Worm (Caenorhabditis elegans) whole organism, L1 larva: ENCODE measurements around the gene rpl-21.

ENCODE experiments used
- C04F5.9 ChIP-seq: sonication (generic microtip); optimal IDR thresholded peaks from 2 replicates; lab custom pipeline; 2016; ENCODE audit warnings: missing genetic modification characterization, missing compliant biosample characterization
- C16A3.4 ChIP-seq: fragments of 150-350 bp; optimal IDR thresholded peaks from 2 replicates; lab custom pipeline; 2014; ENCODE audit warnings: missing biosample characterization, missing genetic modification characterization
- C34B4.2 ChIP-seq: sonication (generic microtip); optimal IDR thresholded peaks from 2 replicates; lab custom pipeline; 2017; ENCODE audit warnings: mild to moderate bottlenecking, missing genetic modification characterization, missing compliant biosample characterization
- Y116A8C.19 ChIP-seq: sonication (generic microtip); optimal IDR thresholded peaks from 2 replicates; lab custom pipeline; 2016; ENCODE audit warnings: missing compliant biosample characterization, missing genetic modification characterization, borderline replicate concordance
- aha-1 ChIP-seq: fragments of 150-350 bp; optimal IDR thresholded peaks from 2 replicates; lab custom pipeline; 2014; ENCODE audit warnings: missing biosample characterization, missing genetic modification characterization
- aly-2 ChIP-seq: fragments of 150-350 bp; optimal IDR thresholded peaks from 2 replicates; lab custom pipeline; 2014; ENCODE audit warnings: missing biosample characterization, missing genetic modification characterization
- ama-1 ChIP-seq: fragments of 150-350 bp; optimal IDR thresholded peaks from 2 replicates; lab custom pipeline; 2014
- blmp-1 ChIP-seq: fragments of 150-350 bp; optimal IDR thresholded peaks from 2 replicates; lab custom pipeline; 2014; ENCODE audit warnings: missing biosample characterization, missing genetic modification characterization
- ceh-82 ChIP-seq, 3 experiments: fragments of 150-350 bp in 1 of 3; sonication (generic microtip) in 2 of 3; optimal IDR thresholded peaks; 2 replicates each; lab custom pipeline; 2014 to 2017; ENCODE audit warnings: missing biosample characterization in 3 of 3, missing genetic modification characterization in 3 of 3
- ceh-88 ChIP-seq: fragments of 200-800 bp; sonication (Bioruptor generic); IDR thresholded peaks from 2 replicates; pipeline ENCODE4 v1.3.6; 2022; ENCODE audit warnings: missing genetic modification characterization, missing compliant biosample characterization
- ces-1 ChIP-seq: fragments of 150-350 bp; optimal IDR thresholded peaks from 2 replicates; lab custom pipeline; 2014; ENCODE audit warnings: missing biosample characterization, missing genetic modification reagents, missing genetic modification characterization
- dsc-1 ChIP-seq: sonication (generic microtip); optimal IDR thresholded peaks from 2 replicates; lab custom pipeline; 2016; ENCODE audit warnings: mild to moderate bottlenecking, missing genetic modification characterization, missing compliant biosample characterization
- efl-1 ChIP-seq, 4 experiments: fragments of 150-350 bp; optimal IDR thresholded peaks in 3 of 4; peaks in 1 of 4; 1 replicate in 1 of 4; 2 replicates in 3 of 4; lab custom pipeline; 2014; ENCODE audit warnings: missing biosample characterization in 2 of 4, missing genetic modification characterization in 2 of 4, missing genetic modification reagents in 2 of 4
- efl-3 ChIP-seq: fragments of 200-800 bp; sonication (Bioruptor generic); optimal IDR thresholded peaks from 2 replicates; lab custom pipeline; 2018; ENCODE audit warnings: mild to moderate bottlenecking, missing genetic modification characterization, missing compliant biosample characterization
- egl-27 ChIP-seq, 2 experiments: fragments of 150-350 bp in 1 of 2; sonication (generic microtip); optimal IDR thresholded peaks; 3 replicates each; lab custom pipeline; 2017 to 2018; ENCODE audit warnings: missing biosample characterization in 2 of 2, missing genetic modification characterization in 2 of 2, missing genetic modification reagents in 2 of 2
- elt-3 ChIP-seq, 6 experiments: fragments of 150-350 bp in 1 of 6; sonication (generic microtip); optimal IDR thresholded peaks; 2 replicates each; lab custom pipeline; 2017 to 2018; ENCODE audit warnings: missing biosample characterization in 6 of 6, missing genetic modification characterization in 6 of 6, inconsistent platforms in 1 of 6
- fkh-8 ChIP-seq: sonication (generic microtip); optimal IDR thresholded peaks from 2 replicates; lab custom pipeline; 2016; ENCODE audit warnings: mild to moderate bottlenecking, missing genetic modification characterization, missing compliant biosample characterization
- fos-1 ChIP-seq: fragments of 150-350 bp; optimal IDR thresholded peaks from 2 replicates; lab custom pipeline; 2014; ENCODE audit warnings: missing biosample characterization, missing genetic modification characterization
- grh-1 ChIP-seq: fragments of 200-800 bp; sonication (Bioruptor generic); IDR thresholded peaks from 2 replicates; pipeline ENCODE4 v1.3.6; 2022; ENCODE audit warnings: missing genetic modification reagents, missing genetic modification characterization, missing compliant biosample characterization
- hlh-17 ChIP-seq: fragments of 200-800 bp; sonication (Bioruptor generic); optimal IDR thresholded peaks from 2 replicates; lab custom pipeline; 2018; ENCODE audit warnings: missing genetic modification characterization, mild to moderate bottlenecking, missing compliant biosample characterization, moderate library complexity, borderline replicate concordance
- hlh-4 ChIP-seq: sonication (generic microtip); optimal IDR thresholded peaks from 2 replicates; lab custom pipeline; 2016; ENCODE audit warnings: mild to moderate bottlenecking, missing genetic modification characterization, missing compliant biosample characterization
- hpl-2 ChIP-seq: fragments of 150-350 bp; optimal IDR thresholded peaks from 2 replicates; lab custom pipeline; 2014; ENCODE audit warnings: missing biosample characterization, missing genetic modification reagents, missing genetic modification characterization
- irx-1 ChIP-seq: sonication (generic microtip); optimal IDR thresholded peaks from 2 replicates; lab custom pipeline; 2016; ENCODE audit warnings: missing genetic modification characterization, missing compliant biosample characterization
- isw-1 ChIP-seq: fragments of 200-800 bp; sonication (Bioruptor generic); IDR thresholded peaks from 2 replicates; pipeline ENCODE4 v1.3.6; 2022; ENCODE audit warnings: missing genetic modification characterization, missing compliant biosample characterization
- lin-14 ChIP-seq: fragments of 200-800 bp; sonication (Bioruptor generic); optimal IDR thresholded peaks from 2 replicates; lab custom pipeline; 2018; ENCODE audit warnings: mild to moderate bottlenecking, missing genetic modification characterization, moderate library complexity, missing compliant biosample characterization
- lin-15B ChIP-seq: fragments of 150-350 bp; sonication (generic microtip); optimal IDR thresholded peaks from 3 replicates; lab custom pipeline; 2014; ENCODE audit warnings: missing biosample characterization, missing genetic modification characterization
- lin-35 ChIP-seq, 2 experiments: fragments of 150-350 bp; optimal IDR thresholded peaks; 2 replicates each; lab custom pipeline; 2014; ENCODE audit warnings: missing biosample characterization in 2 of 2, missing genetic modification characterization in 2 of 2, missing genetic modification reagents in 2 of 2
- lin-39 ChIP-seq: fragments of 150-350 bp; optimal IDR thresholded peaks from 2 replicates; lab custom pipeline; 2014; ENCODE audit warnings: missing biosample characterization, missing genetic modification reagents, missing genetic modification characterization
- lir-3 ChIP-seq: sonication (generic microtip); optimal IDR thresholded peaks from 2 replicates; lab custom pipeline; 2016; ENCODE audit warnings: mild to moderate bottlenecking, missing genetic modification characterization, moderate library complexity, missing compliant biosample characterization; ENCODE audit not compliant: poor library complexity
- lsy-2 ChIP-seq, 2 experiments: fragments of 150-350 bp; optimal IDR thresholded peaks; 2 replicates each; lab custom pipeline; 2014; ENCODE audit warnings: missing biosample characterization in 2 of 2, missing genetic modification characterization in 2 of 2
- mdl-1 ChIP-seq, 2 experiments: fragments of 150-350 bp; optimal IDR thresholded peaks; 2 replicates each; lab custom pipeline; 2014 to 2017; ENCODE audit warnings: missing biosample characterization in 2 of 2, missing genetic modification characterization in 2 of 2, inconsistent platforms in 1 of 2
- mep-1 ChIP-seq: fragments of 150-350 bp; optimal IDR thresholded peaks from 2 replicates; lab custom pipeline; 2014; ENCODE audit warnings: missing biosample characterization, missing genetic modification characterization
- nhr-12 ChIP-seq: sonication (generic microtip); optimal IDR thresholded peaks from 2 replicates; lab custom pipeline; 2017; ENCODE audit warnings: missing biosample characterization, missing genetic modification characterization
- nhr-237 ChIP-seq: fragments of 150-350 bp; optimal IDR thresholded peaks from 2 replicates; lab custom pipeline; 2014; ENCODE audit warnings: missing biosample characterization, missing genetic modification characterization
- nhr-28 ChIP-seq: fragments of 150-350 bp; optimal IDR thresholded peaks from 2 replicates; lab custom pipeline; 2014; ENCODE audit warnings: missing biosample characterization, missing genetic modification characterization
- nhr-47 ChIP-seq: sonication (generic microtip); optimal IDR thresholded peaks from 2 replicates; lab custom pipeline; 2016; ENCODE audit warnings: mild to moderate bottlenecking, missing genetic modification characterization, moderate library complexity, missing compliant biosample characterization
- nhr-71 ChIP-seq: sonication (generic microtip); optimal IDR thresholded peaks from 2 replicates; lab custom pipeline; 2016; ENCODE audit warnings: mild to moderate bottlenecking, missing genetic modification characterization, moderate library complexity, missing compliant biosample characterization
- nhr-84 ChIP-seq: sonication (generic microtip); optimal IDR thresholded peaks from 2 replicates; lab custom pipeline; 2017; ENCODE audit warnings: missing biosample characterization, missing genetic modification characterization
- nhr-90 ChIP-seq: sonication (generic microtip); optimal IDR thresholded peaks from 2 replicates; lab custom pipeline; 2016; ENCODE audit warnings: mild to moderate bottlenecking, missing genetic modification characterization, missing compliant biosample characterization; ENCODE audit not compliant: poor library complexity
- pax-3 ChIP-seq: fragments of 200-800 bp; sonication (Bioruptor generic); optimal IDR thresholded peaks from 2 replicates; lab custom pipeline; 2018; ENCODE audit warnings: mild to moderate bottlenecking, missing genetic modification characterization, moderate library complexity, missing compliant biosample characterization
- skn-1 ChIP-seq: fragments of 150-350 bp; optimal IDR thresholded peaks from 2 replicates; lab custom pipeline; 2014; ENCODE audit warnings: missing biosample characterization, missing genetic modification characterization
- snpc-4 ChIP-seq: fragments of 150-350 bp; optimal IDR thresholded peaks from 2 replicates; lab custom pipeline; 2014; ENCODE audit warnings: missing biosample characterization, missing genetic modification characterization
- sptf-1 ChIP-seq: fragments of 150-350 bp; optimal IDR thresholded peaks from 2 replicates; lab custom pipeline; 2014; ENCODE audit warnings: missing biosample characterization, missing genetic modification characterization
- sup-37 ChIP-seq: fragments of 200-800 bp; sonication (Bioruptor generic); optimal IDR thresholded peaks from 2 replicates; lab custom pipeline; 2018; ENCODE audit warnings: mild to moderate bottlenecking, missing genetic modification characterization, missing compliant biosample characterization
- swsn-7 ChIP-seq: sonication (generic microtip); optimal IDR thresholded peaks from 2 replicates; lab custom pipeline; 2016; ENCODE audit warnings: missing genetic modification characterization, missing compliant biosample characterization
- tbx-2 ChIP-seq: sonication (generic microtip); optimal IDR thresholded peaks from 2 replicates; lab custom pipeline; 2016; ENCODE audit warnings: missing genetic modification characterization, missing compliant biosample characterization
- tlp-1 ChIP-seq: fragments of 150-350 bp; optimal IDR thresholded peaks from 2 replicates; lab custom pipeline; 2014; ENCODE audit warnings: missing biosample characterization, missing genetic modification characterization
- unc-130 ChIP-seq: fragments of 150-350 bp; optimal IDR thresholded peaks from 2 replicates; lab custom pipeline; 2017; ENCODE audit warnings: missing biosample characterization, missing genetic modification characterization, inconsistent platforms
- unc-30 ChIP-seq: sonication (generic microtip); optimal IDR thresholded peaks from 2 replicates; lab custom pipeline; 2017; ENCODE audit warnings: missing biosample characterization, missing genetic modification characterization
- unc-62 ChIP-seq: fragments of 150-350 bp; optimal IDR thresholded peaks from 2 replicates; lab custom pipeline; 2014; ENCODE audit warnings: missing biosample characterization, missing genetic modification reagents, missing genetic modification characterization
- unc-98 ChIP-seq: fragments of 200-800 bp; sonication (Bioruptor generic); IDR thresholded peaks from 2 replicates; pipeline ENCODE4 v1.3.6; 2022; ENCODE audit warnings: missing genetic modification characterization, missing compliant biosample characterization
- zag-1 ChIP-seq: fragments of 150-350 bp; optimal IDR thresholded peaks from 2 replicates; lab custom pipeline; 2014; ENCODE audit warnings: missing biosample characterization, missing genetic modification characterization
- ztf-11 ChIP-seq, 2 experiments: sonication (generic microtip); optimal IDR thresholded peaks; 2 replicates each; lab custom pipeline; 2016 to 2017; ENCODE audit warnings: missing genetic modification characterization in 2 of 2, missing biosample characterization in 1 of 2, missing compliant biosample characterization in 1 of 2
- ztf-4 ChIP-seq: fragments of 150-350 bp; optimal IDR thresholded peaks from 2 replicates; lab custom pipeline; 2014; ENCODE audit warnings: missing biosample characterization, missing genetic modification characterization

rpl-21 gene

DNA sequence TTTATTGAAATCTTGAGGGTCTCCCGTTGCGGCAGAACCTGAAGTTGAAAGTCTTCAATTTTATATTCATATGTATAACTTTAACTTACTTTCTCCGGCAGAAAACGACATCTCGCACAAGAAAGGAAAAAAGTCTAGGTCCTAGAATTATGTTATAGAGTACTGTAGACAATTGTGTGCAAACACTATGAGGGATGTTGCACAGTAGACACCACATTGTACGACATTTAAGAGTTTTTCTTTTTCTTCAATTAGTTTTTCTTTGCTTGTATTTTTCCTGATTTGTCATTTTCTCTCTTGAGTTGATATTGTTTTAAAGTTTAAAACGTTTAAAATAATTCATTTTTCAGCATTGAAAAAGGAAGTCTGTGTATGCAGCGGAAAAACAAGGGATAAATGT, 44.7 kb downstream of the rpl-21 start, which contains the start of the genes K06H7.7 and grp-1 (continued):
- TF ChIP-seq fkh-8 (peak; percentile 38), mep-1 (tag; lab: Kevin White, UChicago) (peak; percentile 85), egl-27 (tag; optimal IDR thresholded peaks at IDR 0.05; lab: Kevin White, UChicago) (no peak), elt-3 (tag; optimal IDR thresholded peaks at IDR 0.05; lab: Kevin White, UChicago) (peak in 1 of 6 experiments; percentile 43), lsy-2 (tag; optimal IDR thresholded peaks at IDR 0.05; lab: Kevin White, UChicago) (peak; percentile 99), swsn-7 (tag; lab: Kevin White, UChicago) (peak; percentile 53), lin-15B (tag; lab: Kevin White, UChicago) (no peak), dsc-1 (peak; percentile 44), unc-62 (GFP tag; lab: Kevin White, UChicago) (no peak), nhr-12 (no peak), aly-2 (tag; lab: Kevin White, UChicago) (peak; percentile 70), C34B4.2 (tag; lab: Kevin White, UChicago) (no peak), unc-30 (tag; lab: Kevin White, UChicago) (no peak), mdl-1 (tag; optimal IDR thresholded peaks at IDR 0.05; lab: Kevin White, UChicago) (no peak), nhr-28 (no peak), ceh-88 (GFP tag; lab: Robert Waterston, UW) (no peak), nhr-47 (tag; lab: Kevin White, UChicago) (peak; percentile 71), grh-1 (GFP tag; lab: Robert Waterston, UW) (no peak), unc-98 (GFP tag; lab: Robert Waterston, UW) (no peak), skn-1 (tag; lab: Kevin White, UChicago) (peak; percentile 64), isw-1 (GFP tag; lab: Robert Waterston, UW) (peak; percentile 44), lin-14 (GFP tag; lab: Kevin White, UChicago) (no peak), nhr-84 (tag; lab: Kevin White, UChicago) (no peak), lin-39 (tag; lab: Kevin White, UChicago) (no peak), irx-1 (no peak), tlp-1 (no peak), ama-1 (lab: Kevin White, UChicago) (no peak), sup-37 (no peak), unc-130 (no peak), aha-1 (tag; lab: Kevin White, UChicago) (no peak), zag-1 (tag; lab: Kevin White, UChicago) (no peak), hlh-4 (tag; lab: Kevin White, UChicago) (no peak), hlh-17 (GFP tag; lab: Kevin White, UChicago) (no peak), snpc-4 (tag; lab: Kevin White, UChicago) (peak; percentile 9), blmp-1 (tag; lab: Kevin White, UChicago) (peak; percentile 22), efl-3 (GFP tag; lab: Kevin White, UChicago) (no peak), Y116A8C.19 (tag; lab: Kevin White, UChicago) (no peak), nhr-90 (tag; lab: Kevin White, UChicago) (peak; percentile 42), hpl-2 (GFP tag; lab: Kevin White, UChicago) (no peak), nhr-237 (tag; lab: Kevin White, UChicago) (no peak), lin-35 (GFP tag; optimal IDR thresholded peaks at IDR 0.05; lab: Kevin White, UChicago) (peak; percentile 75 to 82), C04F5.9 (tag; lab: Kevin White, UChicago) (peak; percentile 22), ztf-4 (tag; lab: Kevin White, UChicago) (no peak), lir-3 (peak; percentile 63), nhr-71 (tag; lab: Kevin White, UChicago) (peak; percentile 73), ces-1 (GFP tag; lab: Kevin White, UChicago) (no peak), sptf-1 (tag; lab: Kevin White, UChicago) (no peak), ceh-82 (tag; optimal IDR thresholded peaks at IDR 0.05; lab: Kevin White, UChicago) (peak; percentile 37 to 52 (median 40)), pax-3 (tag; lab: Kevin White, UChicago) (no peak), fos-1 (tag; lab: Kevin White, UChicago) (peak; percentile 6), C16A3.4 (tag; lab: Kevin White, UChicago) (peak; percentile 36), efl-1 (optimal IDR thresholded peaks at IDR 0.05; lab: Kevin White, UChicago) (peak; percentile 74 to 79), efl-1 (GFP tag; optimal IDR thresholded peaks at IDR 0.05 in 1 of 2; lab: Kevin White, UChicago) (peak; percentile 76 to 97), tbx-2 (peak; percentile 52), ztf-11 (tag; optimal IDR thresholded peaks at IDR 0.05; lab: Kevin White, UChicago) (no peak)
